Fruit fly (Drosophila melanogaster) whole organism, embryonic: ENCODE results near the gene Asator.

Experiments used
- B-H2 ChIP-seq: fragments of 200-800 bp; sonication (Bioruptor generic); optimal IDR thresholded peaks from 2 replicates; lab custom pipeline; 2018; ENCODE audit warnings: missing biosample characterization, mild to moderate bottlenecking, missing genetic modification characterization
- CG10979 ChIP-seq: fragments of 200-800 bp; sonication (Bioruptor generic); optimal IDR thresholded peaks from 2 replicates; lab custom pipeline; 2018; ENCODE audit warnings: missing biosample characterization, mild to moderate bottlenecking, missing genetic modification characterization, moderate library complexity
- CG13624 ChIP-seq: fragments of 200-800 bp; sonication (Bioruptor generic); optimal IDR thresholded peaks from 2 replicates; lab custom pipeline; 2016; ENCODE audit warnings: missing biosample characterization, missing genetic modification characterization
- CG13775 ChIP-seq: fragments of 200-800 bp; sonication (Bioruptor generic); optimal IDR thresholded peaks from 3 replicates; lab custom pipeline; 2017; ENCODE audit warnings: missing biosample characterization, mild to moderate bottlenecking, missing genetic modification characterization
- CG13894 ChIP-seq: fragments of 200-800 bp; sonication (Bioruptor generic); optimal IDR thresholded peaks from 3 replicates; lab custom pipeline; 2018; ENCODE audit warnings: missing biosample characterization, mild to moderate bottlenecking, missing genetic modification characterization, moderate library complexity
- CG14441 ChIP-seq: fragments of 200-800 bp; sonication (Bioruptor generic); IDR thresholded peaks from 2 replicates; pipeline ENCODE4 v1.3.6; 2022; ENCODE audit warnings: missing biosample characterization, missing genetic modification characterization
- CG15696 ChIP-seq: fragments of 200-800 bp; sonication (Bioruptor generic); optimal IDR thresholded peaks from 2 replicates; lab custom pipeline; 2019; ENCODE audit warnings: missing biosample characterization, mild to moderate bottlenecking, missing genetic modification characterization, moderate library complexity
- CG1603 ChIP-seq: fragments of 200-800 bp; sonication (Bioruptor generic); optimal IDR thresholded peaks from 2 replicates; lab custom pipeline; 2019; ENCODE audit warnings: missing biosample characterization, mild to moderate bottlenecking, missing genetic modification characterization, moderate library complexity
- CG17568 ChIP-seq: fragments of 200-800 bp; sonication (Bioruptor generic); optimal IDR thresholded peaks from 2 replicates; lab custom pipeline; 2018; ENCODE audit warnings: missing biosample characterization, mild to moderate bottlenecking, missing genetic modification characterization, moderate library complexity
- CG2199 ChIP-seq: fragments of 200-800 bp; sonication (Bioruptor generic); IDR thresholded peaks from 3 replicates; pipeline ENCODE4 v1.3.6; 2022; ENCODE audit warnings: missing biosample characterization, missing genetic modification characterization
- CG2712 ChIP-seq: fragments of 200-800 bp; optimal IDR thresholded peaks from 3 replicates; lab custom pipeline; 2019; ENCODE audit warnings: missing biosample characterization, mild to moderate bottlenecking, missing genetic modification characterization, moderate library complexity
- CG33213 ChIP-seq: fragments of 200-800 bp; sonication (Bioruptor generic); optimal IDR thresholded peaks from 3 replicates; lab custom pipeline; 2016; ENCODE audit warnings: missing biosample characterization, missing genetic modification characterization
- CG3995 ChIP-seq: fragments of 200-800 bp; sonication (Bioruptor generic); optimal IDR thresholded peaks from 3 replicates; lab custom pipeline; 2016; ENCODE audit warnings: missing biosample characterization, missing genetic modification characterization
- CG4404 ChIP-seq: fragments of 200-800 bp; sonication (Bioruptor generic); IDR thresholded peaks from 2 replicates; pipeline ENCODE4 v1.3.6; 2022; ENCODE audit warnings: missing biosample characterization, missing genetic modification characterization
- CG4424 ChIP-seq: fragments of 200-800 bp; sonication (Bioruptor generic); optimal IDR thresholded peaks from 3 replicates; lab custom pipeline; 2016; ENCODE audit warnings: missing biosample characterization, missing genetic modification characterization
- CG4617 ChIP-seq: fragments of 200-800 bp; sonication (Bioruptor generic); optimal IDR thresholded peaks from 3 replicates; lab custom pipeline; 2016; ENCODE audit warnings: missing biosample characterization, missing genetic modification characterization, borderline replicate concordance
- CG6765 ChIP-seq: fragments of 200-800 bp; sonication (Bioruptor generic); optimal IDR thresholded peaks from 3 replicates; lab custom pipeline; 2017; ENCODE audit warnings: missing biosample characterization, mild to moderate bottlenecking, missing genetic modification characterization
- CG7987 ChIP-seq: fragments of 200-800 bp; sonication (Bioruptor generic); optimal IDR thresholded peaks from 2 replicates; lab custom pipeline; 2018; ENCODE audit warnings: missing biosample characterization, mild to moderate bottlenecking, missing genetic modification characterization, moderate library complexity
- CG8281 ChIP-seq: fragments of 200-800 bp; sonication (Bioruptor generic); optimal IDR thresholded peaks from 2 replicates; lab custom pipeline; 2018; ENCODE audit warnings: missing biosample characterization, mild to moderate bottlenecking, missing genetic modification characterization, moderate library complexity
- CG8765 ChIP-seq: fragments of 200-800 bp; sonication (Bioruptor generic); IDR thresholded peaks from 2 replicates; pipeline ENCODE4 v1.3.6; 2022; ENCODE audit warnings: missing biosample characterization, missing genetic modification characterization
- CG9876 ChIP-seq: fragments of 200-800 bp; sonication (Bioruptor generic); optimal IDR thresholded peaks from 2 replicates; lab custom pipeline; 2016; ENCODE audit warnings: missing biosample characterization, missing genetic modification characterization
- CoRest ChIP-seq: fragments of 200-800 bp; sonication (Bioruptor generic); optimal IDR thresholded peaks from 3 replicates; lab custom pipeline; 2018; ENCODE audit warnings: missing biosample characterization, mild to moderate bottlenecking, missing genetic modification characterization, moderate library complexity
- Dp ChIP-seq: fragments of 200-800 bp; sonication (Bioruptor generic); optimal IDR thresholded peaks from 2 replicates; lab custom pipeline; 2018; ENCODE audit warnings: missing biosample characterization, mild to moderate bottlenecking, missing genetic modification characterization, moderate library complexity
- E2f1 ChIP-seq: fragments of 200-800 bp; sonication (Bioruptor generic); IDR thresholded peaks from 2 replicates; pipeline ENCODE4 v1.3.6; 2022; ENCODE audit warnings: missing biosample characterization, missing genetic modification characterization
- Ets97D ChIP-seq: fragments of 200-800 bp; sonication (Bioruptor generic); optimal IDR thresholded peaks from 3 replicates; lab custom pipeline; 2016; ENCODE audit warnings: missing biosample characterization, missing genetic modification characterization
- Hr3 ChIP-seq: fragments of 200-800 bp; sonication (Bioruptor generic); optimal IDR thresholded peaks from 3 replicates; lab custom pipeline; 2016; ENCODE audit warnings: missing biosample characterization, missing genetic modification characterization
- Lhr ChIP-seq: fragments of 200-800 bp; sonication (Bioruptor generic); optimal IDR thresholded peaks from 3 replicates; lab custom pipeline; 2017; ENCODE audit warnings: mild to moderate bottlenecking, missing biosample characterization, missing genetic modification reagents, missing genetic modification characterization
- Nf-YB ChIP-seq: fragments of 200-800 bp; sonication (Bioruptor generic); optimal IDR thresholded peaks from 3 replicates; lab custom pipeline; 2019; ENCODE audit warnings: missing biosample characterization, mild to moderate bottlenecking, missing genetic modification characterization, moderate library complexity
- Rfx ChIP-seq: fragments of 200-800 bp; sonication (Bioruptor generic); IDR thresholded peaks from 2 replicates; pipeline ENCODE4 v1.3.6; 2022; ENCODE audit warnings: missing biosample characterization, missing genetic modification characterization
- ac ChIP-seq: fragments of 200-800 bp; sonication (Bioruptor generic); optimal IDR thresholded peaks from 3 replicates; lab custom pipeline; 2017; ENCODE audit warnings: missing biosample characterization, mild to moderate bottlenecking, missing genetic modification characterization
- ase ChIP-seq: fragments of 200-800 bp; sonication (Bioruptor generic); IDR thresholded peaks from 3 replicates; pipeline ENCODE4 v1.3.6; 2022; ENCODE audit warnings: missing biosample characterization, missing genetic modification characterization
- btn ChIP-seq: fragments of 200-800 bp; sonication (Bioruptor generic); optimal IDR thresholded peaks from 2 replicates; lab custom pipeline; 2016; ENCODE audit warnings: missing biosample characterization, missing genetic modification characterization
- cg ChIP-seq: fragments of 200-800 bp; sonication (Bioruptor generic); optimal IDR thresholded peaks from 3 replicates; lab custom pipeline; 2019; ENCODE audit warnings: missing biosample characterization, mild to moderate bottlenecking, missing genetic modification characterization, moderate library complexity
- chm ChIP-seq: fragments of 200-800 bp; sonication (Bioruptor generic); IDR thresholded peaks from 2 replicates; pipeline ENCODE4 v1.3.6; 2022; ENCODE audit warnings: missing biosample characterization, missing genetic modification characterization
- dimm ChIP-seq: fragments of 200-800 bp; sonication (Bioruptor generic); IDR thresholded peaks from 2 replicates; pipeline ENCODE4 v1.3.6; 2022; ENCODE audit warnings: missing biosample characterization, missing genetic modification characterization
- dpn ChIP-seq, 2 experiments: fragments of 200-800 bp; sonication (Bioruptor generic); optimal IDR thresholded peaks; 3 replicates each; lab custom pipeline; 2016; ENCODE audit warnings: missing biosample characterization in 2 of 2, missing genetic modification characterization in 2 of 2
- dysf ChIP-seq: fragments of 200-800 bp; sonication (Bioruptor generic); IDR thresholded peaks from 3 replicates; pipeline ENCODE4 v1.3.6; 2022; ENCODE audit warnings: missing biosample characterization, missing genetic modification characterization
- eve ChIP-seq, 2 experiments: fragments of >200 bp; optimal IDR thresholded peaks; 2 replicates each; lab custom pipeline; 2017; ENCODE audit warnings: missing biosample characterization in 2 of 2, missing genetic modification characterization in 2 of 2
- fd96Cb ChIP-seq: fragments of 200-800 bp; sonication (Bioruptor generic); optimal IDR thresholded peaks from 2 replicates; lab custom pipeline; 2018; ENCODE audit warnings: missing biosample characterization, mild to moderate bottlenecking, missing genetic modification characterization, moderate library complexity
- fu2 ChIP-seq: fragments of 200-800 bp; sonication (Bioruptor generic); optimal IDR thresholded peaks from 2 replicates; lab custom pipeline; 2016; ENCODE audit warnings: missing biosample characterization, missing genetic modification characterization
- gem ChIP-seq: fragments of 200-800 bp; sonication (Bioruptor generic); optimal IDR thresholded peaks from 2 replicates; lab custom pipeline; 2019; ENCODE audit warnings: missing biosample characterization, mild to moderate bottlenecking, missing genetic modification characterization, moderate library complexity
- gsb-n ChIP-seq: fragments of 200-800 bp; sonication (Bioruptor generic); optimal IDR thresholded peaks from 3 replicates; lab custom pipeline; 2018; ENCODE audit warnings: missing biosample characterization, mild to moderate bottlenecking, missing genetic modification characterization
- onecut ChIP-seq: fragments of 200-800 bp; sonication (Bioruptor generic); IDR thresholded peaks from 2 replicates; pipeline ENCODE4 v1.3.6; 2022; ENCODE audit warnings: missing biosample characterization, missing genetic modification characterization
- pan ChIP-seq, 4 experiments: fragments of >200 bp in 3 of 4; fragments of 200-800 bp in 1 of 4; sonication (Bioruptor generic) in 1 of 4; optimal IDR thresholded peaks in 3 of 4; IDR thresholded peaks in 1 of 4; 2 replicates each; pipeline versions ENCODE4 v1.3.6 to Lab custom; 2017 to 2022; ENCODE audit warnings: missing biosample characterization in 2 of 4, missing genetic modification characterization in 2 of 4, mixed read lengths in 1 of 4
- peb ChIP-seq: fragments of 200-800 bp; sonication (Bioruptor generic); IDR thresholded peaks from 2 replicates; pipeline ENCODE4 v1.3.6; 2022; ENCODE audit warnings: missing biosample characterization, missing genetic modification characterization
- pzg ChIP-seq: fragments of 200-800 bp; sonication (Bioruptor generic); optimal IDR thresholded peaks from 3 replicates; lab custom pipeline; 2018; ENCODE audit warnings: missing biosample characterization, mild to moderate bottlenecking, missing genetic modification characterization, moderate library complexity
- repo ChIP-seq: fragments of 200-800 bp; sonication (Bioruptor generic); optimal IDR thresholded peaks from 2 replicates; lab custom pipeline; 2016; ENCODE audit warnings: missing biosample characterization, missing genetic modification characterization
- scrt ChIP-seq: fragments of 200-800 bp; sonication (Bioruptor generic); optimal IDR thresholded peaks from 2 replicates; lab custom pipeline; 2018; ENCODE audit warnings: missing biosample characterization, mild to moderate bottlenecking, missing genetic modification characterization, moderate library complexity
- trem ChIP-seq: fragments of 200-800 bp; optimal IDR thresholded peaks from 3 replicates; lab custom pipeline; 2019; ENCODE audit warnings: missing biosample characterization, mild to moderate bottlenecking, missing genetic modification characterization, moderate library complexity

The Asator gene

dm6 chr4:443592-444257 is 45.1 kb downstream of the Asator start, which contains the start of gene lgs:
TSS of gene lgs (minus strand) at chr4:443911.
- TF ChIP-seq pzg (GFP tag; lab: Kevin White, UChicago) (peak; percentile 56), Rfx (GFP tag; lab: Robert Waterston, UW) (no peak), CG4424 (GFP tag; lab: Kevin White, UChicago) (peak; percentile 14), CG4617 (GFP tag; lab: Kevin White, UChicago) (peak; percentile 90), dysf (GFP tag; lab: Robert Waterston, UW) (no peak), trem (peak; percentile 21), scrt (GFP tag; lab: Kevin White, UChicago) (no peak), dimm (no peak), Hr3 (GFP tag; lab: Kevin White, UChicago) (peak; percentile 33), CG10979 (tag; lab: Kevin White, UChicago) (peak; percentile 21), Lhr (peak; percentile 52), CG17568 (GFP tag; lab: Kevin White, UChicago) (peak; percentile 15), CG4404 (GFP tag; lab: Robert Waterston, UW) (no peak), B-H2 (GFP tag; lab: Kevin White, UChicago) (peak; percentile 16), btn (GFP tag; lab: Kevin White, UChicago) (no peak), CG13894 (tag; lab: Kevin White, UChicago) (peak; percentile 10), CG1603 (tag; lab: Kevin White, UChicago) (peak; percentile 83), fd96Cb (tag; lab: Kevin White, UChicago) (peak; percentile 31), cg (GFP tag; lab: Kevin White, UChicago) (no peak), CG6765 (GFP tag; lab: Kevin White, UChicago) (no peak), Nf-YB (GFP tag; lab: Kevin White, UChicago) (no peak), CG7987 (GFP tag; lab: Kevin White, UChicago) (no peak), pan (optimal IDR thresholded peaks at IDR 0.05; lab: Kevin White, UChicago) (no peak), pan (GFP tag; optimal IDR thresholded peaks at IDR 0.05 in 1 of 2, IDR thresholded peaks at IDR 0.05 in 1 of 2) (peak in 1 of 2 experiments; percentile 44), gem (tag; lab: Kevin White, UChicago) (peak; percentile 53), CG13624 (GFP tag; lab: Kevin White, UChicago) (peak; percentile 6), CG14441 (no peak; the same call in 1 of the 2 replicates), CG15696 (tag; lab: Kevin White, UChicago) (peak; percentile 9), CG2199 (GFP tag; lab: Robert Waterston, UW) (0 out of 3 replicates have a peak, but pooled peaks have one; percentile 27), E2f1 (no peak), fu2 (GFP tag; lab: Kevin White, UChicago) (no peak), peb (GFP tag; lab: Robert Waterston, UW) (no peak), CG9876 (GFP tag; lab: Kevin White, UChicago) (no peak), dpn (GFP tag; optimal IDR thresholded peaks at IDR 0.05; lab: Kevin White, UChicago) (peak in 1 of 2 experiments; percentile 11), CG8281 (tag; lab: Kevin White, UChicago) (no peak), ase (GFP tag; lab: Robert Waterston, UW) (no peak), CG8765 (GFP tag; lab: Robert Waterston, UW) (no peak), CG2712 (tag; lab: Kevin White, UChicago) (peak; percentile 34), onecut (GFP tag; lab: Robert Waterston, UW) (peak; percentile 31; the same call in 1 of the 2 replicates), ac (GFP tag; lab: Kevin White, UChicago) (no peak), Ets97D (GFP tag; lab: Kevin White, UChicago) (peak; percentile 26), chm (GFP tag; lab: Robert Waterston, UW) (no peak), CoRest (tag; lab: Kevin White, UChicago) (peak; percentile 42), CG13775 (GFP tag; lab: Kevin White, UChicago) (no peak), Dp (GFP tag; lab: Kevin White, UChicago) (no peak), CG3995 (no peak), gsb-n (tag; lab: Kevin White, UChicago) (no peak), CG33213 (GFP tag; lab: Kevin White, UChicago) (peak; percentile 1), repo (GFP tag; lab: Kevin White, UChicago) (no peak), eve (GFP tag; optimal IDR thresholded peaks at IDR 0.05; lab: Kevin White, UChicago) (peak in 1 of 2 experiments; percentile 76)
